Fruit fly (Drosophila melanogaster): ENCODE data around the gene eIF4E7.

eIF4E7 gene

dm6 chrX:1161913-1162439 lies at the start of gene eIF4E7:
TSS of gene eIF4E7 (minus strand) at chrX:1162389.
- TF ChIP-seq CTCF (optimal IDR thresholded peaks at IDR 0.05) = no peak

- TF ChIP-seq CG8478 (optimal IDR thresholded peaks at IDR 0.05) (no peak), CTCF (optimal IDR thresholded peaks at IDR 0.05) (no peak)
Measured at dm6 chrX:1209251-1210020, 47.2 kb upstream of the eIF4E7 start, which contains the start of gene CG11382. TSS of gene CG11382 (plus strand) at chrX:1209970.

- no peak for TF ChIP-seq CG8478 (optimal IDR thresholded peaks at IDR 0.05)
- TF ChIP-seq CTCF (optimal IDR thresholded peaks at IDR 0.05) = no peak
Measured at dm6 chrX:1206437-1206836, 44.2 kb upstream of the eIF4E7 start, which contains the start of gene CG14624. TSS of gene CG14624 (plus strand) at chrX:1206737.

dm6 chrX:1203477-1203876 lies 41.3 kb upstream of the eIF4E7 start, which contains the start of gene CG11381:
TSS of gene CG11381 (plus strand) at chrX:1203777.
- no peak for TF ChIP-seq CTCF (optimal IDR thresholded peaks at IDR 0.05)
- no peak for TF ChIP-seq CG8478 (optimal IDR thresholded peaks at IDR 0.05)

dm6 chrX:1199246-1199645 lies 37.1 kb upstream of the eIF4E7 start, which contains the start of gene CG14625:
TSS of gene CG14625 (plus strand) at chrX:1199546.
- TF ChIP-seq CG8478 (optimal IDR thresholded peaks at IDR 0.05) = no peak
- no peak for TF ChIP-seq CTCF (optimal IDR thresholded peaks at IDR 0.05)

- TF ChIP-seq CG8478 (optimal IDR thresholded peaks at IDR 0.05) = no peak
- no peak for TF ChIP-seq CTCF (optimal IDR thresholded peaks at IDR 0.05)
Measured at dm6 chrX:1197862-1198261, 35.7 kb upstream of the eIF4E7 start.

dm6 chrX:1191008-1191407 lies 28.8 kb upstream of the eIF4E7 start, which contains the start of gene CG11380:
TSS of gene CG11380 (plus strand) at chrX:1191308.
- no peak for TF ChIP-seq CTCF (optimal IDR thresholded peaks at IDR 0.05)
- TF ChIP-seq CG8478 (optimal IDR thresholded peaks at IDR 0.05) = no peak

- no peak for TF ChIP-seq CTCF (optimal IDR thresholded peaks at IDR 0.05)
- TF ChIP-seq CG8478 (optimal IDR thresholded peaks at IDR 0.05) = no peak
Measured at dm6 chrX:1184478-1184877, 22.3 kb upstream of the eIF4E7 start, which contains the start of gene CG14626. TSS of gene CG14626 (plus strand) at chrX:1184778.

- TF ChIP-seq CG8478 (optimal IDR thresholded peaks at IDR 0.05) = no peak
- no peak for TF ChIP-seq CTCF (optimal IDR thresholded peaks at IDR 0.05)
Measured at dm6 chrX:1183742-1184141, 21.6 kb upstream of the eIF4E7 start.

- TF ChIP-seq CTCF (optimal IDR thresholded peaks at IDR 0.05) = no peak
- TF ChIP-seq CG8478 (optimal IDR thresholded peaks at IDR 0.05) = no peak
Measured at dm6 chrX:1181320-1181719, 19.1 kb upstream of the eIF4E7 start, which contains the start of gene CG14627. TSS of gene CG14627 (plus strand) at chrX:1181620.

dm6 chrX:1180865-1181264 lies 18.7 kb upstream of the eIF4E7 start:
- no peak for TF ChIP-seq CTCF (optimal IDR thresholded peaks at IDR 0.05)
- no peak for TF ChIP-seq CG8478 (optimal IDR thresholded peaks at IDR 0.05)

dm6 chrX:1179865-1180264 lies 17.7 kb upstream of the eIF4E7 start, which contains the start of gene CG11379:
TSS of gene CG11379 (plus strand) at chrX:1180165.
- no peak for TF ChIP-seq CG8478 (optimal IDR thresholded peaks at IDR 0.05)

dm6 chrX:1175993-1176392 lies 13.8 kb upstream of the eIF4E7 start, which contains the start of gene CG11384:
TSS of gene CG11384 (minus strand) at chrX:1176035.
- TF ChIP-seq CTCF (optimal IDR thresholded peaks at IDR 0.05) (no peak), CG8478 (optimal IDR thresholded peaks at IDR 0.05) (no peak)

- no peak for TF ChIP-seq CTCF (optimal IDR thresholded peaks at IDR 0.05)
- no peak for TF ChIP-seq CG8478 (optimal IDR thresholded peaks at IDR 0.05)
Measured at dm6 chrX:1173564-1173963, 11.4 kb upstream of the eIF4E7 start.

- TF ChIP-seq CTCF (optimal IDR thresholded peaks at IDR 0.05) (no peak), CG8478 (optimal IDR thresholded peaks at IDR 0.05) (no peak)
Measured at dm6 chrX:1172756-1173422, 10.7 kb upstream of the eIF4E7 start.
